Worm (Caenorhabditis elegans): ENCODE results near the gene Y43F8B.22.

ce11 chrV:19455650-19456049 lies 27.0 kb upstream of the Y43F8B.22 start, which contains the start of the genes Y43F8B.13 and Y43F8B.14:
- TF ChIP-seq ceh-82 (tag; optimal IDR thresholded peaks at IDR 0.05) (no peak), zag-1 (tag; optimal IDR thresholded peaks at IDR 0.05) (no peak), blmp-1 (tag; optimal IDR thresholded peaks at IDR 0.05; ENCODE audit: insufficient read depth) (no peak), nhr-25 (tag; optimal IDR thresholded peaks at IDR 0.05) (no peak), ztf-11 (tag; optimal IDR thresholded peaks at IDR 0.05) (no peak), nhr-129 (tag; optimal IDR thresholded peaks at IDR 0.05) (no peak), Y55F3AM.14 (GFP tag; optimal IDR thresholded peaks at IDR 0.05) (no peak), elt-3 (tag; optimal IDR thresholded peaks at IDR 0.05) (no peak), ama-1 (optimal IDR thresholded peaks at IDR 0.05) (no peak), sma-3 (GFP tag; optimal IDR thresholded peaks at IDR 0.05) (no peak), alr-1 (tag; optimal IDR thresholded peaks at IDR 0.05) (no peak), mdl-1 (tag; optimal IDR thresholded peaks at IDR 0.05) (no peak), ZK546.5 (tag; optimal IDR thresholded peaks at IDR 0.05) (no peak), lin-13 (GFP tag; optimal IDR thresholded peaks at IDR 0.05) (no peak)
